Fruit fly (Drosophila melanogaster): Measurements from ENCODE around the gene CG5934.

Gene CG5934

DNA sequence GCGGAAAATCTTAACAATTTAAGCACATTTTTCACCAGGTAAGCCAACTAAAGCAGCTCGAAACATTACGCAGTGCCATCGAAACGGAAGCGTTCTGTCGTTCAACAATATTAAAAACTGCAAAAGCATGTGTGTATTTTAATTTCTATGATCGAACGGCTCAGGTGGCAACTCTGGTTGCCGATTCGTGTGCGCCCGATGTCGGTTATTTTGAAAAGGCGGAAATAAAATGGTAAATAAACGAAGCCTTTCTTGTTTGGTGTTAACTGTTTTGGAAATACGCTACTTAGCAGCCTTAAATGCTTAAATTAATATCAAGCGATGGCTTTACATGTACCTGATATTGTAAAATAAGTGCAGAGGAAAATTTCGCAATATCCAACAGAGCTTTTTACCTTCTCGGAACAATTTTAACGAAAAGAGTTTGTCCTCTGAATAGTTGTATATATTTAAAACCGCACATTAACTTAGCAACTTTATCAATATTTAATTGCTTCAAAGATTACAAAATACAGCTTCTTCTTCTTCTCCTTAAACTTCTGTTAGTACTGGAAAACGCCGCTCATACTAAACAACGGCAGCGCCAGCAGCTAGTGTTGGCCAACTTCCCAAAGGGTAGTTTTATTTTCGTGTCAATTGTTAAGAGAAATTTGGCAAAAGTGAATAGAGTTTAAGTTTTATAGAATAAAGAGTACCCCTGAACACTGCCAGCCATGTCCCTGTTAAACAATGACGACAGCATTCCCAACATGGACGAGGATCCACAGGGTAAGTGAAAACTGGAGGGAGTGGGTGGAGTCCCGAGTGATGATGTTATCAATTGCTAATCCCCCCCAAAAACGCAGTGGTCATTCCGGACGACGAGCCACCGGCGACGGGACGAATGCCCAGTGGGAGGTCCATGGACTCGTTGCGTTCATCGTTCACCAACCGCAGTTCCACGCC is at the start of gene CG5934:
Gene CG5934, plus strand, starts transcription at position 588 of the 945 bp plus-strand sequence.
- TF ChIP-seq Eip75B (GFP tag; optimal IDR thresholded peaks at IDR 0.05) (peak; percentile 46), CG9139 (GFP tag; optimal IDR thresholded peaks at IDR 0.05) (no peak), CG15336 (GFP tag; IDR thresholded peaks at IDR 0.05) (no peak), ss (GFP tag; optimal IDR thresholded peaks at IDR 0.05) (peak in 1 of 2 experiments; percentile 44), lz (GFP tag; optimal IDR thresholded peaks at IDR 0.05) (peak; percentile 35), achi (GFP tag; optimal IDR thresholded peaks at IDR 0.05) (peak; percentile 26), dsx (GFP tag; optimal IDR thresholded peaks at IDR 0.05; ENCODE audit: poor library complexity, severe bottlenecking) (no peak), Met (GFP tag; optimal IDR thresholded peaks at IDR 0.05) (no peak), Eip78C (GFP tag) (peak; percentile 61), CG10631 (GFP tag; optimal IDR thresholded peaks at IDR 0.05) (no peak), acj6 (GFP tag; optimal IDR thresholded peaks at IDR 0.05) (peak; percentile 11), CG32006 (GFP tag; optimal IDR thresholded peaks at IDR 0.05) (peak; percentile 3), CG10669 (GFP tag; optimal IDR thresholded peaks at IDR 0.05) (peak; percentile 1), CG8319 (GFP tag; optimal IDR thresholded peaks at IDR 0.05) (no peak), CG1621 (tag; optimal IDR thresholded peaks at IDR 0.05) (no peak), CG8632 (GFP tag; optimal IDR thresholded peaks at IDR 0.05) (no peak), CG3032 (tag; optimal IDR thresholded peaks at IDR 0.05) (peak; percentile 2), Gug (GFP tag; IDR thresholded peaks at IDR 0.05) (no peak), Sox102F (GFP tag; optimal IDR thresholded peaks at IDR 0.05) (no peak), CG3919 (GFP tag; optimal IDR thresholded peaks at IDR 0.05) (peak; percentile 46), Smox (GFP tag; optimal IDR thresholded peaks at IDR 0.05) (no peak), CG11294 (GFP tag; IDR thresholded peaks at IDR 0.05) (no peak), eg (GFP tag; IDR thresholded peaks at IDR 0.05) (no peak), Hr38 (GFP tag; optimal IDR thresholded peaks at IDR 0.05) (no peak), CG6276 (GFP tag; optimal IDR thresholded peaks at IDR 0.05) (peak; percentile 73), CG4318 (GFP tag; optimal IDR thresholded peaks at IDR 0.05) (no peak), Hr39 (GFP tag; optimal IDR thresholded peaks at IDR 0.05) (peak; percentile 29), fkh (GFP tag; optimal IDR thresholded peaks at IDR 0.05) (peak; percentile 18), CG34406 (GFP tag; optimal IDR thresholded peaks at IDR 0.05) (peak; percentile 15), Sox14 (GFP tag; optimal IDR thresholded peaks at IDR 0.05) (peak; percentile 52), Lpt (GFP tag; optimal IDR thresholded peaks at IDR 0.05) (no peak), Ets21C (GFP tag; optimal IDR thresholded peaks at IDR 0.05) (no peak), cyc (GFP tag; optimal IDR thresholded peaks at IDR 0.05) (peak; percentile 53), pdm3 (GFP tag; optimal IDR thresholded peaks at IDR 0.05) (peak; percentile 43), Ets96B (tag; optimal IDR thresholded peaks at IDR 0.05) (no peak), svp (GFP tag) (peak; percentile 50), Sox15 (GFP tag; optimal IDR thresholded peaks at IDR 0.05) (no peak), CG6792 (GFP tag; optimal IDR thresholded peaks at IDR 0.05) (peak; percentile 26), CG6854 (GFP tag; optimal IDR thresholded peaks at IDR 0.05) (no peak), dac (GFP tag; optimal IDR thresholded peaks at IDR 0.05) (no peak), net (GFP tag; optimal IDR thresholded peaks at IDR 0.05) (peak; percentile 19), CG7368 (GFP tag; optimal IDR thresholded peaks at IDR 0.05) (no peak), Hr4 (GFP tag; optimal IDR thresholded peaks at IDR 0.05) (no peak), vri (GFP tag; optimal IDR thresholded peaks at IDR 0.05) (peak; percentile 56), CG6163 (GFP tag; IDR thresholded peaks at IDR 0.05) (peak; percentile 47; the same call in 1 of the 3 replicates), esn (GFP tag; optimal IDR thresholded peaks at IDR 0.05) (peak; percentile 52), CG16779 (tag; optimal IDR thresholded peaks at IDR 0.05) (no peak), CG11902 (GFP tag; optimal IDR thresholded peaks at IDR 0.05) (peak; percentile 10), CG11762 (GFP tag; optimal IDR thresholded peaks at IDR 0.05; ENCODE audit: insufficient read depth) (no peak), CG6808 (GFP tag; optimal IDR thresholded peaks at IDR 0.05) (peak; percentile 6), fd85E (GFP tag; optimal IDR thresholded peaks at IDR 0.05) (no peak)

All from whole organism, prepupa.